Worm (Caenorhabditis elegans) whole organism, early embryonic: Measurements from ENCODE around the gene nhr-256.
"Not testable (repeated sequence)": the region's sequence is repeated elsewhere in the genome, so short reads cannot be mapped to it uniquely, and the experiment has no call there.

ENCODE experiments used
- ceh-13 ChIP-seq: fragments of 200-800 bp; sonication (Bioruptor generic); optimal IDR thresholded peaks from 2 replicates; lab custom pipeline; 2018; ENCODE audit warnings: mild to moderate bottlenecking, missing genetic modification characterization, missing compliant biosample characterization
- sea-1 ChIP-seq: fragments of 200-800 bp; sonication (Bioruptor generic); conservative IDR thresholded peaks from 2 replicates; pipeline ENCODE4 v1.3.6; 2022; ENCODE audit warnings: missing genetic modification characterization, missing compliant biosample characterization
- tra-4 ChIP-seq: sonication (generic microtip); optimal IDR thresholded peaks from 2 replicates; lab custom pipeline; 2017; ENCODE audit warnings: missing genetic modification characterization, missing compliant biosample characterization

DNA sequence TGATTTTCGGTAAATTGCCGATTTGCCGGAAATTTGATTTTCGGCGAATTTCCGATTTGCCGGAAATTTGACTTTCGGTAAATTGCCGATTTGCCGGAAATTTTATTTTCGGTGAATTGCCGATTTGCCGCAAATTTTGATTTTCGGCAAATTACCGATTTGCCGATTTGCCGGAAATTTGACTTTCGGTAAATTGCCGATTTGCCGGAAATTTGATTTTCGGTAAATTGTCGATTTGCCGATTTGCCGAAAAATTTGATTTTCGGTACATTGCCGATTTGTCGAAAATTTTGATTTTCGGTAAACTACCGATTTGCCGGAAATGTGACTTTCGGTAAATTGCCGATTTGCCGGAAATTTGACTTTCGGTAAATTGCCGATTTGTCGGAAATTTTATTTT, 29.8 kb upstream of the nhr-256 start:
- peak; percentile 88 for TF ChIP-seq sea-1 (GFP tag; lab: Robert Waterston, UW)
- not testable (repeated sequence) for TF ChIP-seq tra-4 (tag; lab: Kevin White, UChicago); ceh-13 (GFP tag; lab: Kevin White, UChicago)
